Worm (Caenorhabditis elegans) whole organism, mixed stage, embryonic: ENCODE data around the gene Y38E10A.9.

Experiments
- blmp-1 ChIP-seq: fragments of 150-350 bp; optimal IDR thresholded peaks from 2 replicates; lab custom pipeline; 2014; ENCODE audit warnings: missing biosample characterization, missing genetic modification characterization
- ceh-39 ChIP-seq: fragments of 150-350 bp; optimal IDR thresholded peaks from 2 replicates; lab custom pipeline; 2014; ENCODE audit warnings: missing biosample characterization, missing genetic modification characterization
- elt-3 ChIP-seq: fragments of 150-350 bp; optimal IDR thresholded peaks from 2 replicates; lab custom pipeline; 2014; ENCODE audit warnings: missing biosample characterization, missing genetic modification characterization
- lin-13 ChIP-seq: fragments of 150-350 bp; optimal IDR thresholded peaks from 2 replicates; lab custom pipeline; 2014; ENCODE audit warnings: missing biosample characterization, missing genetic modification characterization
- mls-2 ChIP-seq: sonication (generic microtip); optimal IDR thresholded peaks from 2 replicates; lab custom pipeline; 2016; ENCODE audit warnings: mild to moderate bottlenecking, missing genetic modification characterization, moderate library complexity, missing compliant biosample characterization
- nhr-2 ChIP-seq: fragments of 150-350 bp; optimal IDR thresholded peaks from 2 replicates; lab custom pipeline; 2014; ENCODE audit warnings: missing biosample characterization, missing genetic modification characterization
- nhr-237 ChIP-seq: fragments of 150-350 bp; optimal IDR thresholded peaks from 2 replicates; lab custom pipeline; 2014; ENCODE audit warnings: missing biosample characterization, missing genetic modification characterization
- nhr-28 ChIP-seq: fragments of 150-350 bp; optimal IDR thresholded peaks from 2 replicates; lab custom pipeline; 2014; ENCODE audit warnings: missing biosample characterization, missing genetic modification characterization
- nhr-76 ChIP-seq: sonication (generic microtip); optimal IDR thresholded peaks from 2 replicates; lab custom pipeline; 2017; ENCODE audit warnings: missing biosample characterization, missing genetic modification characterization
- pha-4 ChIP-seq: fragments of 150-350 bp; optimal IDR thresholded peaks from 2 replicates; lab custom pipeline; 2018; ENCODE audit warnings: missing biosample characterization, missing genetic modification reagents, missing genetic modification characterization
- sptf-1 ChIP-seq: sonication (generic microtip); optimal IDR thresholded peaks from 2 replicates; lab custom pipeline; 2017; ENCODE audit warnings: mild to moderate bottlenecking, missing genetic modification characterization, moderate library complexity, missing compliant biosample characterization
- ztf-11 ChIP-seq: fragments of 150-350 bp; optimal IDR thresholded peaks from 2 replicates; lab custom pipeline; 2014; ENCODE audit warnings: missing biosample characterization, missing genetic modification characterization

ce11 chrII:12606900-12607299 is 1.9 kb upstream of the Y38E10A.9 start, which contains the start of gene Y38E10A.8:
- TF ChIP-seq nhr-76 (no peak), nhr-28 (tag; lab: Kevin White, UChicago) (no peak), nhr-2 (tag; lab: Kevin White, UChicago) (no peak), mls-2 (tag; lab: Kevin White, UChicago) (no peak), nhr-237 (tag; lab: Kevin White, UChicago) (no peak), ztf-11 (tag; lab: Kevin White, UChicago) (no peak), blmp-1 (tag; lab: Kevin White, UChicago) (no peak), elt-3 (tag; lab: Kevin White, UChicago) (no peak), sptf-1 (tag; lab: Kevin White, UChicago) (no peak), pha-4 (tag; lab: Kevin White, UChicago) (no peak), ceh-39 (tag; lab: Kevin White, UChicago) (no peak), lin-13 (tag; lab: Kevin White, UChicago) (no peak)
